Fruit fly (Drosophila melanogaster): Measurements from ENCODE around the gene Sfp24Bc.

The Sfp24Bc gene

DNA sequence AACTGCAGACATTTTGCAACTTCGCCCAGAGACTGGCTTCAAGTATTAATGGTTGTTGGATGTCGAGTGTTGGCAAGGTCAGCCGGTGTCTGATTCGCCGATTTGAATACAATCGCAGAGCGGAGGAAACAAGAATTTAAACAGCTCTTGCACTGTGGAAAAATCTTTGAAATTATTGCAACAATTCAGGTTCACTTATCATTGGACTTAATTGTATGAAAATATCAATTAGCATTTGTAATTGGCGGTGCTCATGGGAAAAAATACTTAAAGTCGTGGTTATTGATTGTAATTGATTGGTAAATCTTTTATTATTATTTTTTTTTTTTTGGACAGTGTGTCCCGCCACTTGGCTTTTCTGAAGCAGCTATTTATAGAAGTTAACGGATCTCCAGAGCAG is 40.9 kb downstream of the Sfp24Bc start (continued):
- TF ChIP-seq dysf (GFP tag; IDR thresholded peaks at IDR 0.05) (peak; percentile 72; the same call in 2 of the 3 replicates), Xrp1 (GFP tag; IDR thresholded peaks at IDR 0.05) (peak; percentile 55; the same call in 1 of the 2 replicates), HHEX (GFP tag; optimal IDR thresholded peaks at IDR 0.05) (peak; percentile 45), H15 (GFP tag; IDR thresholded peaks at IDR 0.05) (peak; percentile 48; the same call in 1 of the 3 replicates), caup (GFP tag; optimal IDR thresholded peaks at IDR 0.05; ENCODE audit: severe bottlenecking) (peak; percentile 12), sisA (GFP tag; IDR thresholded peaks at IDR 0.05) (peak; percentile 34; the same call in 1 of the 2 replicates), Atf6 (GFP tag; IDR thresholded peaks at IDR 0.05) (peak; percentile 80), CG9727 (GFP tag; optimal IDR thresholded peaks at IDR 0.05) (no peak), otp (GFP tag; IDR thresholded peaks at IDR 0.05) (0 out of 3 replicates have a peak, but pooled peaks have one; percentile 15), Dbx (GFP tag; IDR thresholded peaks at IDR 0.05) (peak; percentile 55; the same call in 1 of the 3 replicates), CG10267 (tag; optimal IDR thresholded peaks at IDR 0.05) (peak; percentile 1), CG2120 (GFP tag; optimal IDR thresholded peaks at IDR 0.05) (peak; percentile 75), fd64A (GFP tag; optimal IDR thresholded peaks at IDR 0.05) (no peak), CG3838 (GFP tag; optimal IDR thresholded peaks at IDR 0.05) (no peak), CG4404 (GFP tag; IDR thresholded peaks at IDR 0.05) (0 out of 2 replicates have a peak, but pooled peaks have one; percentile 19), twi (tag; optimal IDR thresholded peaks at IDR 0.05) (no peak), Pdp1 (GFP tag; optimal IDR thresholded peaks at IDR 0.05) (peak; percentile 12 to 17), Bdp1 (GFP tag; optimal IDR thresholded peaks at IDR 0.05) (no peak), klu (GFP tag; IDR thresholded peaks at IDR 0.05) (peak; percentile 32; the same call in 1 of the 2 replicates), Dek (tag; optimal IDR thresholded peaks at IDR 0.05) (no peak), CG5245 (GFP tag; optimal IDR thresholded peaks at IDR 0.05) (no peak), CG32532 (GFP tag; IDR thresholded peaks at IDR 0.05) (peak; percentile 85), Meics (GFP tag; optimal IDR thresholded peaks at IDR 0.05) (peak; percentile 61), esg (GFP tag; conservative IDR thresholded peaks at IDR 0.05) (peak; percentile 25; the same call in 1 of the 2 replicates), pan (optimal IDR thresholded peaks at IDR 0.05) (no peak), pan (GFP tag; optimal IDR thresholded peaks at IDR 0.05 in 1 of 2, IDR thresholded peaks at IDR 0.05 in 1 of 2) (peak in 1 of 2 experiments; percentile 9), CG7786 (GFP tag; optimal IDR thresholded peaks at IDR 0.05) (peak; percentile 12), pho (GFP tag; optimal IDR thresholded peaks at IDR 0.05) (peak; percentile 37), CG11247 (GFP tag; IDR thresholded peaks at IDR 0.05) (peak; percentile 40; the same call in 1 of the 2 replicates), Rx (GFP tag; IDR thresholded peaks at IDR 0.05) (0 out of 2 replicates have a peak, but pooled peaks have one; percentile 2), lilli (GFP tag; optimal IDR thresholded peaks at IDR 0.05) (peak; percentile 59), CG30403 (GFP tag; optimal IDR thresholded peaks at IDR 0.05) (no peak), CG2712 (tag; optimal IDR thresholded peaks at IDR 0.05) (peak; percentile 2), Hmr (GFP tag; optimal IDR thresholded peaks at IDR 0.05) (peak; percentile 23), chif (GFP tag; optimal IDR thresholded peaks at IDR 0.05) (no peak), CG1603 (tag; optimal IDR thresholded peaks at IDR 0.05) (no peak), MBD-R2 (GFP tag; IDR thresholded peaks at IDR 0.05) (peak; percentile 29; the same call in 1 of the 2 replicates), vfl (GFP tag; optimal IDR thresholded peaks at IDR 0.05) (no peak), slbo (GFP tag; IDR thresholded peaks at IDR 0.05) (peak; percentile 75), Mrtf (GFP tag; IDR thresholded peaks at IDR 0.05) (0 out of 3 replicates have a peak, but pooled peaks have one; percentile 25), dpn (GFP tag; optimal IDR thresholded peaks at IDR 0.05) (peak; percentile 12 to 40), jumu (GFP tag; optimal IDR thresholded peaks at IDR 0.05) (no peak), CG3847 (GFP tag; IDR thresholded peaks at IDR 0.05) (peak; percentile 42; the same call in 1 of the 2 replicates), CG11085 (GFP tag; IDR thresholded peaks at IDR 0.05) (peak; percentile 11; the same call in 1 of the 2 replicates), CG3281 (GFP tag; optimal IDR thresholded peaks at IDR 0.05) (peak; percentile 41), nom (GFP tag; optimal IDR thresholded peaks at IDR 0.05) (peak; percentile 63), lbe (GFP tag; optimal IDR thresholded peaks at IDR 0.05) (peak; percentile 45), CG18011 (GFP tag; optimal IDR thresholded peaks at IDR 0.05) (no peak), sug (tag; optimal IDR thresholded peaks at IDR 0.05) (no peak), NFAT (GFP tag; IDR thresholded peaks at IDR 0.05) (peak; percentile 54), grau (tag; optimal IDR thresholded peaks at IDR 0.05) (peak; percentile 35)
